Fruit fly (Drosophila melanogaster) whole organism: ENCODE measurements around the gene CG7453.

Source experiments
- CG8478 ChIP-seq: fragments of >200 bp; optimal IDR thresholded peaks from 2 replicates; lab custom pipeline; 2018; ENCODE audit warnings: inconsistent platforms
- Dll ChIP-seq: fragments of >200 bp; optimal IDR thresholded peaks from 2 replicates; lab custom pipeline; 2017
- EcR ChIP-seq, 2 experiments: fragments of >200 bp; optimal IDR thresholded peaks; 2 replicates each; lab custom pipeline; 2017; ENCODE audit warnings: missing biosample characterization in 2 of 2, missing genetic modification characterization in 2 of 2, missing genetic modification reagents in 2 of 2
- pan ChIP-seq: fragments of >200 bp; optimal IDR thresholded peaks from 2 replicates; lab custom pipeline; 2017
- psq ChIP-seq: fragments of >200 bp; optimal IDR thresholded peaks from 2 replicates; lab custom pipeline; 2017
- usp ChIP-seq: fragments of >200 bp; optimal IDR thresholded peaks from 2 replicates; lab custom pipeline; 2017; ENCODE audit warnings: missing biosample characterization, missing genetic modification characterization, mixed read lengths

Gene CG7453

DNA sequence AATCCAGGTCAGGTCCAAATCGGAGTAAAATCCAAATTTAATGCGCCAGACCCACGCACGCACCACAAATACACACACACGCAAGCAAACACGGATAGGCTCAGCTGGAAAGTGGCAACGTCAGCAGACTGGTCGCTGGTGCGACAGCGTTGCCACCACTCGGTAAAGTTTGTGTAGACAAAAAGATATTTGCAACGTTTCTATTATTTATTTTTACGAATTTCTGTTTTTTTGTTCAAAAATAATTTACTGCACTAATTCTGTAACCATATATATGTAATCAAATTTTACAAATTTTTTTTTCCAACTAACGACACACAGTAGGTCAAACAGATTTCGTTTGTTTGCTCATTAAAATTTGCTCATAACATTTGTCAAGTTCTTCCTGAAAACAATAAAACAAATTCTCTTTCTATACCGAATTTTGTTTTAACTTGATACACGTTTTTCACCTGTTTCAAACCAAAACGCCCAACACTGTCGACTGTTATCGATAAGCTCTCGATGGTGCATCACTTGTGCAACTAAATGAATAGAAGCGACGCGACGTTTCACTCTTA lies at the start of gene CG7453, which contains the start of gene CG7556:
TSS of gene CG7453 (plus strand) at position 478 of the 560 bp plus-strand sequence.
TSS of gene CG7556 (minus strand) at position 135 of the 560 bp plus-strand sequence.
- TF ChIP-seq usp (GFP tag; lab: Kevin White, UChicago) (no peak), EcR (GFP tag; optimal IDR thresholded peaks at IDR 0.05; lab: Kevin White, UChicago) (no peak), psq (no peak), pan (lab: Kevin White, UChicago) (no peak), CG8478 (lab: Kevin White, UChicago) (no peak), Dll (lab: Kevin White, UChicago) (no peak)

- TF ChIP-seq CG8478 (lab: Kevin White, UChicago) (no peak), psq (no peak), Dll (lab: Kevin White, UChicago) (no peak), usp (GFP tag; lab: Kevin White, UChicago) (no peak), pan (lab: Kevin White, UChicago) (no peak), EcR (GFP tag; optimal IDR thresholded peaks at IDR 0.05; lab: Kevin White, UChicago) (no peak)
These were observed 44.2 kb upstream of the CG7453 start, which contains the start of gene Obp18a for dm6 chrX:19135768-19136167. Obp18a (minus strand) TSS chrX:19135868.

DNA sequence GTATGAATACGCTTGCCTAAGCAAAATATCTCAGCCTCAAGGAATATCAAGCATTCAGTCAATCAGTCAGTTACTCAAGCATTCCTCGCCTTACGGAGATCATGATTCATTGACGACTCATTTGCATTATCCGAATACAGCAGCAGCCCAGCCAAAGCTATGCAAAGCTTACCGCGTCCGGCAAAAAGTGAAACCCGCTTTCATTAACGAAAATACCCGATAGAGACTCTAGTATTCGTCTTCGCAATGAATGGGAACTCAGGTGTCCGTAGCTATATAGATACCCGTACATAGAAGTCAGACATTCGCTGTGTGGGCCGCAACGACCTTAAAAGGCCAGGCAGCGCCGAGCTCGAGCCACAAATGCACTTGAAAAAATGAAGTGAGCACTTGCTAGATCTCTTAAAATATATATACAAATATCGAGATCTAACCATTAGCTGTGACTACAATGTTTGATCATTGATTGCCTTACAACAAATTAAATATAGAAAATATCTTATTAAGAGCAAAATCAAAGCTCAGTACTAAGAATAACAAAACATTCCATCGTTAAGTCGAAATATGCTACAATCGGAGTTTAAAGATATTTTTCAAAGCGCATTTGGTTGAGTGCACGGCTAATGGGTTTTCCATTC lies 35.1 kb upstream of the CG7453 start:
- no peak for TF ChIP-seq Dll (lab: Kevin White, UChicago)
- TF ChIP-seq usp (GFP tag; lab: Kevin White, UChicago), result no peak

DNA sequence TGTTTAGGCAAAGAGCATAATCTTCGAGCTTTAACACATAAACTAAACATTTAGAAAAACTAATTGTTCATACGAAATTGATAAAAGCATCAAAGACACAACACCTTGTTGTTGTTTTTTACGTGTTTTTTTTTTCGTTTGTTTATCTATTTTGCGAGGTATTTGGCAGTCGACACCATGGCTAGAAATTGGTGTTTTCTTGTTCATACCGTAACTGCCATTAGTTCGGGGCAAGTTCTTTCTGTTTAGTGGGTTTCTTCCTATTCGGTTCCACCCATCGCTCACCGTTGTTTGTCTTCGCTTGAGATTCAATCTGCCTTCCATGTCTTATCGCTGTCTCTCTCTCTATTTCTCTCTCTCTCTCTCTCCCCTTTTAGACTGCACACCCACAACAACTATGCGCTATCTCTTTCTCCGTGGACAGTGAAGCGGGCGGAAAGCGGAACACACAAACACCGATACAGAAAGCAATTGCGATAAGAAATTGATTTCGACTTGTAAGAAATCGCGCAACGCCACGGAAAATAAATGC lies 33.5 kb upstream of the CG7453 start:
- TF ChIP-seq pan (lab: Kevin White, UChicago) (peak; percentile 50), psq (no peak)

DNA sequence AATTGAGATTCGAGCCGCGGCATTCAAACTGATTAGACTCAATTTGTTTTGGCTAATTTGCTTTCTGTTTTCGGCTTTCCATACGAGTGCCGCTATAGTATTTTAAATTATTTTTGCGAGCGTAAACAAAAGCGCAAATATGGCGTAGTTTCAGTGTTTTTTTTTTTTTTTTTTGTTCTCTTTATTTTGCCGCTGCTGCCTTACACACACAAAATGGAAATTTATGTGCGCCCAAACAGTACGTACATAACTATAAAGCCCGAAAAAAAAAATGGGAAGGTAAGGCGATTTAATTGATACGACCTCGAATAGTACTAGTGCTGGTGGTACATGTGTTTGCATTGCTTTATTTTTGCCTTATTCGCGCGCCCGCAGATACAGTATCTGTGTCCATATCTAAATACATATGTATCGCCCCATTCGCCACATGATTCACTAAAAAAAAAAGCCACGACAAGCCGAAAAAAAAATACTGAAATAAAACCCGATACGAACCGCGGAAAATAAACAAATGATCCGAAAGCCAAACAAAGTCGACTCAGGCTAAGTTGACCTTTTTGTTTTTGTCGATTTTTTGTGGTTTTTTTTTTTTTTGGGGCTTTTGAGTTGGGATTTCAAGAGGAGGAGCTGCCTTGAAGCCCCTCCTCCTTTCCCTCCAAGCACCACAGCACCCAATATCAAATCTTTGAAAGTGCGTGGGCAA lies 31.9 kb upstream of the CG7453 start:
- TF ChIP-seq psq, result no peak
- no peak for TF ChIP-seq EcR (GFP tag; optimal IDR thresholded peaks at IDR 0.05; lab: Kevin White, UChicago)
- TF ChIP-seq Dll (lab: Kevin White, UChicago), result no peak
- no peak for TF ChIP-seq pan (lab: Kevin White, UChicago)

DNA sequence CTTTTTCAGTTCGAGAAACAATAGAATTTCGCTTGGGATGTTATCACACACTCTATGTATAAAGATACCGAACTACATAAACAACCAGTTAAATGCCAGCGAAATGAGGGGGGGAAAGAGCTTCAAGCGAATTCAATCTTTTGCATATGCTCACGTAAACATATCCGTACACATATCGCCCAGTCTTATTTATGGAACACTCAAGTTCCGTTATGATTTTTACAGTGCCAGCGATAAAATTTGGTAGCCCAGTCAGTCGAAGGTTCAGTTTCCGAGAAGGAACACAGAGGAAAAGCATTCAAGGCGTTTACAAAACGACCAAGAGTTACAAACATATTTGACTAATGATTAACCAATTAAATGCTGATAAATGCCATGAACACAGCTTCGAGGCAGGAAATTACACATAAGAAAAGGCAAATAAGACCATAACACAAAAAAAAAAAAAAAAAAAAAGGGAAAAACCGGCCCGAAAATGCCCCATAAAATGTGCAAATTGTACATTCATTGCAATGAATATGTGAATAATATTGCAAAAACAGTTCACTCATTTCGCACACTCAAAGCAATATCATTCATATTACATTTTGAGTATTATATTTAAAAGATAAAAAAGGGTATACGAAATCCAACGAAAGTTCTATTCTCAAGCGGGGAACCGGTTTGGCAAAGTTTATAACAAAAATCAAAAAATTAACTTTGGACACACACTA lies 31.0 kb upstream of the CG7453 start:
- no peak for TF ChIP-seq Dll (lab: Kevin White, UChicago)
- TF ChIP-seq CG8478 (lab: Kevin White, UChicago), result no peak
- TF ChIP-seq EcR (GFP tag; optimal IDR thresholded peaks at IDR 0.05; lab: Kevin White, UChicago), result no peak
- no peak for TF ChIP-seq pan (lab: Kevin White, UChicago)
- TF ChIP-seq psq, result no peak
- no peak for TF ChIP-seq usp (GFP tag; lab: Kevin White, UChicago)

dm6 chrX:19149511-19149876 lies 30.5 kb upstream of the CG7453 start:
- TF ChIP-seq usp (GFP tag; lab: Kevin White, UChicago), result no peak
- no peak for TF ChIP-seq pan (lab: Kevin White, UChicago)

- TF ChIP-seq CG8478 (lab: Kevin White, UChicago) (no peak), Dll (lab: Kevin White, UChicago) (no peak), usp (GFP tag; lab: Kevin White, UChicago) (no peak)
These were observed 27.2 kb upstream of the CG7453 start for dm6 chrX:19152570-19153287.

- TF ChIP-seq CG8478 (lab: Kevin White, UChicago) (no peak), Dll (lab: Kevin White, UChicago) (peak; percentile 77)
These were observed 26.5 kb upstream of the CG7453 start for dm6 chrX:19153288-19154130.

- TF ChIP-seq usp (GFP tag; lab: Kevin White, UChicago) (no peak), EcR (GFP tag; optimal IDR thresholded peaks at IDR 0.05; lab: Kevin White, UChicago) (no peak), Dll (lab: Kevin White, UChicago) (no peak), CG8478 (lab: Kevin White, UChicago) (no peak), psq (no peak), pan (lab: Kevin White, UChicago) (no peak)
These were observed 25.7 kb upstream of the CG7453 start for dm6 chrX:19154249-19154648.

DNA sequence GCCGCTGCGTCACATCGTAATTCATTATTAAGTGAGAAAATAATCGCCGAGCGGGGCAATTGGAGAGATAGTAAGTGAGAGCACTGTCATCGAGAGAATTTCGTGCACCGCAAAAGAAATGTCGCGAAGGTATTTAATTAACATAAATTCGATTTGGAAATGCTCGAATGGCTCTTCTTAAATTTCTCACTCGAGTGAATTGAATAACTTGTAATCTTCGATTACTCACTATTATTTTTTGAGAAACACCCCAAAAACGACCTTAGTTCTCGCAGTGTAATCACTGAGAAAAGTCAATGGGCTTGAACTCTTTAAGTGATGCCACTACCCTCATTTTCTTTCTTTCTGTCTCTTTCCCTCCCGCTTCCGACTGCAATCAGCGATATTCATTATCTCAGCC lies 25.0 kb upstream of the CG7453 start:
- no peak for TF ChIP-seq psq
- TF ChIP-seq EcR (GFP tag; optimal IDR thresholded peaks at IDR 0.05; lab: Kevin White, UChicago), result peak in 1 of 2 experiments; percentile 62
